Worm (Caenorhabditis elegans) whole organism, L3 larva: ENCODE measurements around the gene srh-146.

Experiments used
- ama-1 ChIP-seq: fragments of 150-350 bp; optimal IDR thresholded peaks from 2 replicates; lab custom pipeline; 2018
- ceh-28 ChIP-seq: fragments of 150-350 bp; optimal IDR thresholded peaks from 2 replicates; lab custom pipeline; 2014; ENCODE audit warnings: missing biosample characterization, missing genetic modification reagents, missing genetic modification characterization
- ceh-82 ChIP-seq: fragments of 150-350 bp; optimal IDR thresholded peaks from 2 replicates; lab custom pipeline; 2014; ENCODE audit warnings: missing biosample characterization, missing genetic modification characterization
- egl-27 ChIP-seq: sonication (generic microtip); optimal IDR thresholded peaks from 4 replicates; lab custom pipeline; 2017; ENCODE audit warnings: missing biosample characterization, missing genetic modification reagents, missing genetic modification characterization
- elt-2 ChIP-seq: sonication (generic microtip); optimal IDR thresholded peaks from 2 replicates; lab custom pipeline; 2016; ENCODE audit warnings: missing genetic modification reagents, mild to moderate bottlenecking, missing genetic modification characterization, missing compliant biosample characterization
- lsy-12 ChIP-seq: sonication (generic microtip); optimal IDR thresholded peaks from 2 replicates; lab custom pipeline; 2016; ENCODE audit warnings: mild to moderate bottlenecking, missing genetic modification characterization, missing compliant biosample characterization
- mml-1 ChIP-seq: fragments of 150-350 bp; sonication (generic microtip); optimal IDR thresholded peaks from 3 replicates; lab custom pipeline; 2014; ENCODE audit warnings: missing biosample characterization, missing genetic modification characterization
- nhr-11 ChIP-seq: fragments of 150-350 bp; optimal IDR thresholded peaks from 2 replicates; lab custom pipeline; 2014; ENCODE audit warnings: missing biosample characterization, missing genetic modification characterization
- nhr-12 ChIP-seq: fragments of 150-350 bp; optimal IDR thresholded peaks from 2 replicates; lab custom pipeline; 2014; ENCODE audit warnings: missing biosample characterization, missing genetic modification characterization
- nhr-28 ChIP-seq: fragments of 150-350 bp; optimal IDR thresholded peaks from 2 replicates; lab custom pipeline; 2014; ENCODE audit warnings: missing biosample characterization, missing genetic modification characterization
- nhr-76 ChIP-seq: fragments of 150-350 bp; sonication (generic microtip); optimal IDR thresholded peaks from 5 replicates; lab custom pipeline; 2014; ENCODE audit warnings: missing biosample characterization, missing genetic modification characterization
- snpc-4 ChIP-seq: fragments of 150-350 bp; optimal IDR thresholded peaks from 2 replicates; lab custom pipeline; 2014; ENCODE audit warnings: missing biosample characterization, missing genetic modification characterization
- unc-39 ChIP-seq: sonication (generic microtip); optimal IDR thresholded peaks from 4 replicates; lab custom pipeline; 2017; ENCODE audit warnings: missing biosample characterization, missing genetic modification characterization
- unc-62 ChIP-seq: fragments of 150-350 bp; sonication (generic microtip); optimal IDR thresholded peaks from 4 replicates; lab custom pipeline; 2014; ENCODE audit warnings: missing biosample characterization, missing genetic modification reagents, missing genetic modification characterization

DNA sequence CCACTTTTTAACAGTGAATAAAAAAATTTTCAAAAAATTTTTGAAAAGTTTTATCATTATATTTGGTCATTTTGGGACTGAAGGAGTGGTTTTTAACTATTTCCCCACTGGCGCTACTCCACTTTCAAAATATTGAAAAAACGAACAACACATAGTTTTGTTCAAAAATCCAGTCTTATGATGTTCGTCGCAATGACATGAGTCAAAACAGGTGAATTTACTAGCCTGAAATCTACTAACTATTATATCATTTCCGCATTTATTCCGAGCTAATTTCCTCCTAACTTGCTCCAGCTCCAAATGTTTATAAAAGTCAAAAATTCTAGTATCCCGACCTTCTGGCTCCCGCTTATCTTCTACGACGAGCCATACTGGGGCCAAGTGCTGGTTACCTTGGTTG is 29.6 kb upstream of the srh-146 start, which contains the start of gene sre-24:
- TF ChIP-seq snpc-4 (no peak), ama-1 (no peak), unc-39 (tag; lab: Kevin White, UChicago) (no peak), nhr-76 (no peak), ceh-28 (tag; lab: Kevin White, UChicago) (no peak), ceh-82 (no peak), lsy-12 (no peak), egl-27 (tag; lab: Kevin White, UChicago) (no peak), nhr-12 (tag; lab: Kevin White, UChicago) (no peak), unc-62 (GFP tag; lab: Kevin White, UChicago) (no peak), mml-1 (tag; lab: Kevin White, UChicago) (no peak), elt-2 (tag; lab: Kevin White, UChicago) (no peak), nhr-11 (no peak), nhr-28 (tag; lab: Kevin White, UChicago) (no peak)
